Worm (Caenorhabditis elegans): ENCODE results near the gene tbck-1.
"Not testable (repeated sequence)": the region's sequence is repeated elsewhere in the genome, so short reads cannot be mapped to it uniquely, and the experiment has no call there.

tbck-1 gene

ce11 chrII:4858906-4859411 lies 30.6 kb downstream of the tbck-1 start:
- no peak for TF ChIP-seq B0310.2 (tag; optimal IDR thresholded peaks at IDR 0.05)
- TF ChIP-seq ceh-13 (GFP tag; optimal IDR thresholded peaks at IDR 0.05) = no peak
- no peak for TF ChIP-seq F13C5.2 (tag; optimal IDR thresholded peaks at IDR 0.05)
- TF ChIP-seq aly-1 (tag; optimal IDR thresholded peaks at IDR 0.05) = no peak
- no peak for TF ChIP-seq ceh-36 (tag; optimal IDR thresholded peaks at IDR 0.05)
- no peak for TF ChIP-seq sea-1 (GFP tag; conservative IDR thresholded peaks at IDR 0.05)

- TF ChIP-seq hmg-4 (GFP tag; optimal IDR thresholded peaks at IDR 0.05); hmbx-1 (tag; optimal IDR thresholded peaks at IDR 0.05); sea-1 (GFP tag; conservative IDR thresholded peaks at IDR 0.05): not testable (repeated sequence)
These were observed 31.9 kb downstream of the tbck-1 start, which contains the start of the genes nspd-5 and F11G11.4 for ce11 chrII:4860260-4860659. Gene nspd-5 (minus strand): TSS chrII:4860360. Gene F11G11.4 (plus strand): TSS chrII:4860594.

ce11 chrII:4863357-4863756 lies 35.0 kb downstream of the tbck-1 start, which contains the start of the genes mpst-4 and F11G11.14:
Gene mpst-4 (minus strand): TSS chrII:4863457.
Gene F11G11.14 (plus strand): TSS chrII:4863681.
- TF ChIP-seq hnd-1 (tag; optimal IDR thresholded peaks at IDR 0.05) = no peak
- no peak for TF ChIP-seq pes-1 (GFP tag; IDR thresholded peaks at IDR 0.05)
- TF ChIP-seq scrt-1 (GFP tag; IDR thresholded peaks at IDR 0.05) = no peak
- TF ChIP-seq hmg-4 (GFP tag; optimal IDR thresholded peaks at IDR 0.05) = no peak

ce11 chrII:4866045-4866444 lies 37.7 kb downstream of the tbck-1 start:
- TF ChIP-seq hmbx-1 (tag; optimal IDR thresholded peaks at IDR 0.05) (no peak), tbx-37 (GFP tag; conservative IDR thresholded peaks at IDR 0.05) (no peak), tra-4 (tag; optimal IDR thresholded peaks at IDR 0.05) (no peak), hmg-4 (GFP tag; optimal IDR thresholded peaks at IDR 0.05) (no peak), flt-1 (GFP tag; IDR thresholded peaks at IDR 0.05) (no peak), hnd-1 (tag; optimal IDR thresholded peaks at IDR 0.05) (no peak), aly-1 (tag; optimal IDR thresholded peaks at IDR 0.05) (no peak), scrt-1 (GFP tag; IDR thresholded peaks at IDR 0.05) (no peak), ceh-13 (GFP tag; optimal IDR thresholded peaks at IDR 0.05) (no peak), ceh-36 (tag; optimal IDR thresholded peaks at IDR 0.05) (no peak), F13C5.2 (tag; optimal IDR thresholded peaks at IDR 0.05) (no peak), B0310.2 (tag; optimal IDR thresholded peaks at IDR 0.05) (no peak), ets-7 (tag; optimal IDR thresholded peaks at IDR 0.05) (no peak), pes-1 (GFP tag; IDR thresholded peaks at IDR 0.05) (no peak), tbx-11 (GFP tag; IDR thresholded peaks at IDR 0.05) (no peak), ama-1 (optimal IDR thresholded peaks at IDR 0.05) (no peak)

- 0 out of 2 replicates have a peak, but pooled peaks have one; percentile 58 for TF ChIP-seq scrt-1 (GFP tag; IDR thresholded peaks at IDR 0.05)
- TF ChIP-seq pes-1 (GFP tag; IDR thresholded peaks at IDR 0.05) = 0 out of 2 replicates have a peak, but pooled peaks have one; percentile 15
These were observed 38.5 kb downstream of the tbck-1 start for ce11 chrII:4866819-4867218.

ce11 chrII:4867476-4867875 lies 39.1 kb downstream of the tbck-1 start, which contains the start of gene col-17:
Gene col-17 (minus strand): TSS chrII:4867576.
- no peak for TF ChIP-seq scrt-1 (GFP tag; IDR thresholded peaks at IDR 0.05)
- TF ChIP-seq hmbx-1 (tag; optimal IDR thresholded peaks at IDR 0.05) = no peak
- no peak for TF ChIP-seq tbx-37 (GFP tag; conservative IDR thresholded peaks at IDR 0.05)
- no peak for TF ChIP-seq hnd-1 (tag; optimal IDR thresholded peaks at IDR 0.05)
- no peak for TF ChIP-seq ceh-13 (GFP tag; optimal IDR thresholded peaks at IDR 0.05)
- no peak for TF ChIP-seq ceh-36 (tag; optimal IDR thresholded peaks at IDR 0.05)
- no peak for TF ChIP-seq tbx-11 (GFP tag; IDR thresholded peaks at IDR 0.05)
- TF ChIP-seq tra-4 (tag; optimal IDR thresholded peaks at IDR 0.05) = no peak
- TF ChIP-seq pes-1 (GFP tag; IDR thresholded peaks at IDR 0.05) = no peak

ce11 chrII:4869793-4870343 lies 41.5 kb downstream of the tbck-1 start:
- TF ChIP-seq tra-4 (tag; optimal IDR thresholded peaks at IDR 0.05) = no peak
- TF ChIP-seq tbx-11 (GFP tag; IDR thresholded peaks at IDR 0.05) = 0 out of 2 replicates have a peak, but pooled peaks have one; percentile 39

ce11 chrII:4870691-4871090 lies 42.3 kb downstream of the tbck-1 start, which contains the start of gene col-20:
Gene col-20 (minus strand): TSS chrII:4870791.
- TF ChIP-seq ets-7 (tag; optimal IDR thresholded peaks at IDR 0.05) (no peak), tbx-37 (GFP tag; conservative IDR thresholded peaks at IDR 0.05) (no peak), sea-1 (GFP tag; conservative IDR thresholded peaks at IDR 0.05) (no peak), aly-1 (tag; optimal IDR thresholded peaks at IDR 0.05) (no peak), tra-4 (tag; optimal IDR thresholded peaks at IDR 0.05) (no peak), ama-1 (optimal IDR thresholded peaks at IDR 0.05) (no peak), ceh-13 (GFP tag; optimal IDR thresholded peaks at IDR 0.05) (no peak), flt-1 (GFP tag; IDR thresholded peaks at IDR 0.05) (no peak), ceh-36 (tag; optimal IDR thresholded peaks at IDR 0.05) (no peak), tbx-11 (GFP tag; IDR thresholded peaks at IDR 0.05) (no peak), hnd-1 (tag; optimal IDR thresholded peaks at IDR 0.05) (no peak), B0310.2 (tag; optimal IDR thresholded peaks at IDR 0.05) (no peak), hmbx-1 (tag; optimal IDR thresholded peaks at IDR 0.05) (no peak), pes-1 (GFP tag; IDR thresholded peaks at IDR 0.05) (no peak)

ce11 chrII:4871834-4872233 lies 43.5 kb downstream of the tbck-1 start:
- no peak for TF ChIP-seq hnd-1 (tag; optimal IDR thresholded peaks at IDR 0.05)
- TF ChIP-seq flt-1 (GFP tag; IDR thresholded peaks at IDR 0.05) = no peak
- no peak for TF ChIP-seq ceh-36 (tag; optimal IDR thresholded peaks at IDR 0.05)
- TF ChIP-seq ama-1 (optimal IDR thresholded peaks at IDR 0.05) = no peak
- no peak for TF ChIP-seq hmbx-1 (tag; optimal IDR thresholded peaks at IDR 0.05)
- TF ChIP-seq F13C5.2 (tag; optimal IDR thresholded peaks at IDR 0.05) = no peak
- no peak for TF ChIP-seq ets-7 (tag; optimal IDR thresholded peaks at IDR 0.05)
- TF ChIP-seq aly-1 (tag; optimal IDR thresholded peaks at IDR 0.05) = no peak
- TF ChIP-seq ceh-13 (GFP tag; optimal IDR thresholded peaks at IDR 0.05) = no peak
- no peak for TF ChIP-seq B0310.2 (tag; optimal IDR thresholded peaks at IDR 0.05)

All from whole organism, early embryonic.